Worm (Caenorhabditis elegans): Measurements from ENCODE around the gene orc-5.

Gene orc-5

DNA sequence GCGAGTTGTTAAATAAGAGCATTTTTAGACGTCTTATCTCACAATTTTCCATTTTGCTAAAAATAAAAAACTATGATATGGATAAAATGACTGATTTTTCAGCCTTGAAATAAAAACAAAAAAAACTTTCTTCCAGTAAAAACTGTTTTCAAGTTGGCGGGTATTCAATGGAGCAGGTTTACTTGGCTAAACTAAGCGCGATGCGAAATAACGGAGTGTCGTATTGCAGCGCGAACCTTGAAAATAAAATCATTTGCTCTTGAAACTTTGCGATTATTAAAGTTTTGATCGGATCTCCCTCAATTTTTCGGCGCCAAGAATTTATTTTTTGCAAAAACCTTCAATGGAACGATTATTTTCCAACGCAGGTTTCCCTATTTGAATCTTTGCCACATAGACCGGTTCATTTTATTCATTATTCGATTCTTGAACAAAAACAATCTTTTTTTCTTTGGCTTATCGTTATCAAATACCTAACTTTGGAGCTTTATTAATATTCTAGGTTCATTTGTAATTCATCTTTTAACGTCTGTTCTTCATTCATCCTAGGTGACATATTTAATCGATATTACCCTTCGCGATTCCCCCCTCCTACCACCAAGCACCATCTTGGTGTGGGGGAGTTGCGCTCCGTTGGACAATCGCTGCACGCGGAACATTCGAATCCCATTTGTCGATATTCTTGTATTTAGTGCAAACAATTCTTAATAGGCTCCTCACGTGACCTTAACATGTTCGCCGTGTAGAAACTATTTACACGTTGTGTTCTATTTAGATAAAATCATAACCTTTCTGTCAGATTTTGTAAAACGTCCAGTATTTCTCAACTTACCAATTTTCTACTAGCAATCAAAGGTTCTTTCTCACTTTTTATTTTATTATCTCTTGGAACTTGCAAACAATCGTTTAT is at the start of gene orc-5, which contains the start of gene cyb-1 (continued):
- TF ChIP-seq C04F5.9 (tag; optimal IDR thresholded peaks at IDR 0.05) (peak; percentile 33), unc-62 (GFP tag; optimal IDR thresholded peaks at IDR 0.05) (no peak), aha-1 (tag; optimal IDR thresholded peaks at IDR 0.05) (peak; percentile 10), nhr-237 (tag; optimal IDR thresholded peaks at IDR 0.05) (no peak), aly-2 (tag; optimal IDR thresholded peaks at IDR 0.05) (peak; percentile 54), sox-4 (tag; optimal IDR thresholded peaks at IDR 0.05) (peak; percentile 27), xbp-1 (tag; optimal IDR thresholded peaks at IDR 0.05) (peak; percentile 86), C16A3.4 (tag; optimal IDR thresholded peaks at IDR 0.05) (peak; percentile 86), ztf-11 (tag; optimal IDR thresholded peaks at IDR 0.05) (no peak), mdl-1 (tag; optimal IDR thresholded peaks at IDR 0.05) (peak in 1 of 2 experiments; percentile 66), nhr-85 (tag) (peak; percentile 79), grh-1 (GFP tag; IDR thresholded peaks at IDR 0.05) (peak; percentile 74), blmp-1 (tag; optimal IDR thresholded peaks at IDR 0.05) (peak; percentile 87)

DNA sequence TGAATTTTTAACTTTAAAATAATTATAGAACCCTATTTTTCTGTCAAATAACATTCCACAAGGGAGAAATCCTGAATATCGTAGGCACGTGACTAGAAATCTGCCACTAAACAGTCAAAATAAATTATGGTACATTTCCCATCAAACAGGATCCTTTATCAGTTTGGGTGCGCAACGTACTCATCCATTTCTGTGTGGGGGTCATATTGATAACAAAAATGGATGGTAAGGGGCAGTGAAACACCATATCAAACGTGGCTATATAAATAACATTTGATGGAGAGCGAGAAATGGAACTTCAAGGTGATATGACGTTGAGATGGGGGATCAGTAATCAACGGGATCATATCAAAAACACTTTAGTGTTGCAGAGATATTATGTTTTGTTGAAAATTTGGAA is 49.7 kb upstream of the orc-5 start:
- TF ChIP-seq ama-1 (optimal IDR thresholded peaks at IDR 0.05) (no peak), efl-3 (GFP tag; optimal IDR thresholded peaks at IDR 0.05) (no peak), ztf-4 (tag; optimal IDR thresholded peaks at IDR 0.05) (no peak), elt-3 (tag; optimal IDR thresholded peaks at IDR 0.05) (peak in 5 of 6 experiments; percentile 18 to 91 (median 49)), Y116A8C.19 (tag; optimal IDR thresholded peaks at IDR 0.05; ENCODE audit: borderline replicate concordance) (no peak), dsc-1 (tag; optimal IDR thresholded peaks at IDR 0.05) (no peak), ceh-88 (GFP tag; IDR thresholded peaks at IDR 0.05) (no peak), lin-39 (tag; optimal IDR thresholded peaks at IDR 0.05) (no peak), sptf-1 (tag; optimal IDR thresholded peaks at IDR 0.05) (no peak), fkh-10 (GFP tag; optimal IDR thresholded peaks at IDR 0.05) (no peak), mab-9 (GFP tag; IDR thresholded peaks at IDR 0.05) (no peak), egl-27 (tag; optimal IDR thresholded peaks at IDR 0.05) (no peak), ceh-63 (GFP tag; optimal IDR thresholded peaks at IDR 0.05) (no peak), nhr-71 (tag; optimal IDR thresholded peaks at IDR 0.05) (no peak), swsn-7 (tag; optimal IDR thresholded peaks at IDR 0.05) (no peak), C16A3.4 (tag; optimal IDR thresholded peaks at IDR 0.05) (no peak), rnt-1 (tag; optimal IDR thresholded peaks at IDR 0.05) (no peak), pqm-1 (tag; optimal IDR thresholded peaks at IDR 0.05) (no peak), dpl-1 (GFP tag; optimal IDR thresholded peaks at IDR 0.05) (no peak), unc-86 (tag; optimal IDR thresholded peaks at IDR 0.05) (no peak), unc-130 (tag; optimal IDR thresholded peaks at IDR 0.05) (no peak), tbx-2 (tag; optimal IDR thresholded peaks at IDR 0.05) (peak; percentile 24), elt-2 (tag; optimal IDR thresholded peaks at IDR 0.05) (no peak), tlp-1 (tag; optimal IDR thresholded peaks at IDR 0.05) (no peak), pag-3 (tag; optimal IDR thresholded peaks at IDR 0.05; ENCODE audit: borderline replicate concordance, insufficient read depth) (no peak), zag-1 (tag; optimal IDR thresholded peaks at IDR 0.05) (no peak), hpl-2 (GFP tag; optimal IDR thresholded peaks at IDR 0.05) (no peak), nhr-77 (tag; optimal IDR thresholded peaks at IDR 0.05) (no peak), snpc-4 (tag; optimal IDR thresholded peaks at IDR 0.05) (no peak), mep-1 (tag; optimal IDR thresholded peaks at IDR 0.05) (no peak), sup-37 (GFP tag; optimal IDR thresholded peaks at IDR 0.05) (no peak), nhr-20 (tag; optimal IDR thresholded peaks at IDR 0.05) (peak; percentile 66), lin-35 (GFP tag; optimal IDR thresholded peaks at IDR 0.05) (peak in 1 of 2 experiments; percentile 25), xbp-1 (tag; optimal IDR thresholded peaks at IDR 0.05) (no peak), aly-2 (tag; optimal IDR thresholded peaks at IDR 0.05) (no peak), mdl-1 (tag; optimal IDR thresholded peaks at IDR 0.05) (peak in 1 of 2 experiments; percentile 27), unc-62 (GFP tag; optimal IDR thresholded peaks at IDR 0.05) (no peak), C34B4.2 (tag; optimal IDR thresholded peaks at IDR 0.05) (no peak), fos-1 (tag; optimal IDR thresholded peaks at IDR 0.05) (no peak), mef-2 (tag; optimal IDR thresholded peaks at IDR 0.05) (no peak), nhr-84 (tag; optimal IDR thresholded peaks at IDR 0.05) (no peak), sox-4 (tag; optimal IDR thresholded peaks at IDR 0.05) (no peak), nhr-11 (tag; optimal IDR thresholded peaks at IDR 0.05) (no peak)
